Fruit fly (Drosophila melanogaster): ENCODE measurements around the gene CG42717.

The CG42717 gene

dm6 chr3L:16060806-16061600 lies 28.0 kb upstream of the CG42717 start (continued):
- TF ChIP-seq disco-r (GFP tag; optimal IDR thresholded peaks at IDR 0.05) (peak; percentile 8), Awh (GFP tag; IDR thresholded peaks at IDR 0.05) (no peak)

- TF ChIP-seq stwl (tag; optimal IDR thresholded peaks at IDR 0.05), result peak; percentile 1
- no peak for TF ChIP-seq CG12942 (GFP tag; optimal IDR thresholded peaks at IDR 0.05)
- no peak for TF ChIP-seq CG9437 (GFP tag; optimal IDR thresholded peaks at IDR 0.05)
- TF ChIP-seq slbo (GFP tag; IDR thresholded peaks at IDR 0.05), result no peak
- no peak for TF ChIP-seq CG11695 (GFP tag; IDR thresholded peaks at IDR 0.05)
- TF ChIP-seq CG12104 (GFP tag; optimal IDR thresholded peaks at IDR 0.05), result no peak
- TF ChIP-seq CG13424 (tag; optimal IDR thresholded peaks at IDR 0.05), result no peak
- TF ChIP-seq pb (GFP tag; optimal IDR thresholded peaks at IDR 0.05), result no peak
- TF ChIP-seq Ets97D (GFP tag; optimal IDR thresholded peaks at IDR 0.05), result no peak
- peak; percentile 57 for TF ChIP-seq dmrt11E (tag; optimal IDR thresholded peaks at IDR 0.05)
- TF ChIP-seq sim (GFP tag; IDR thresholded peaks at IDR 0.05), result no peak
- no peak for TF ChIP-seq esg (GFP tag; conservative IDR thresholded peaks at IDR 0.05)
- TF ChIP-seq vvl (GFP tag; IDR thresholded peaks at IDR 0.05), result no peak
- no peak for TF ChIP-seq CG9876 (GFP tag; optimal IDR thresholded peaks at IDR 0.05)
- no peak for TF ChIP-seq corto (GFP tag; optimal IDR thresholded peaks at IDR 0.05)
- TF ChIP-seq CG2120 (GFP tag; optimal IDR thresholded peaks at IDR 0.05), result no peak
- no peak for TF ChIP-seq GATAe (GFP tag; conservative IDR thresholded peaks at IDR 0.05)
- no peak for TF ChIP-seq slou (GFP tag; optimal IDR thresholded peaks at IDR 0.05)
- TF ChIP-seq Usf (GFP tag; optimal IDR thresholded peaks at IDR 0.05), result no peak
- peak; percentile 43 for TF ChIP-seq CG18262 (tag; optimal IDR thresholded peaks at IDR 0.05)
- TF ChIP-seq CG3407 (GFP tag; optimal IDR thresholded peaks at IDR 0.05), result peak; percentile 18
- TF ChIP-seq B-H1 (GFP tag; IDR thresholded peaks at IDR 0.05), result no peak
- TF ChIP-seq CG18764 (GFP tag; optimal IDR thresholded peaks at IDR 0.05), result peak; percentile 25
- no peak for TF ChIP-seq ase (GFP tag; IDR thresholded peaks at IDR 0.05)
- TF ChIP-seq CG1233 (GFP tag; optimal IDR thresholded peaks at IDR 0.05), result no peak
- TF ChIP-seq trh (GFP tag; optimal IDR thresholded peaks at IDR 0.05), result no peak
- TF ChIP-seq ranshi (GFP tag; IDR thresholded peaks at IDR 0.05), result no peak
- TF ChIP-seq psq (GFP tag; optimal IDR thresholded peaks at IDR 0.05), result no peak
- TF ChIP-seq CG8281 (tag; optimal IDR thresholded peaks at IDR 0.05), result peak; percentile 3
- TF ChIP-seq E2f1 (GFP tag; IDR thresholded peaks at IDR 0.05), result no peak
- no peak for TF ChIP-seq Nf-YC (tag; optimal IDR thresholded peaks at IDR 0.05)
- no peak for TF ChIP-seq fd3F (GFP tag; optimal IDR thresholded peaks at IDR 0.05)
- TF ChIP-seq schlank (tag; optimal IDR thresholded peaks at IDR 0.05), result no peak
- TF ChIP-seq NK7.1 (GFP tag; optimal IDR thresholded peaks at IDR 0.05), result no peak
- TF ChIP-seq CG7745 (tag; optimal IDR thresholded peaks at IDR 0.05), result peak; percentile 46
- no peak for TF ChIP-seq crp (GFP tag; optimal IDR thresholded peaks at IDR 0.05)
- TF ChIP-seq Dip2 (GFP tag; IDR thresholded peaks at IDR 0.05), result no peak
- no peak for TF ChIP-seq CG14965 (GFP tag; optimal IDR thresholded peaks at IDR 0.05; ENCODE audit: borderline replicate concordance)
- no peak for TF ChIP-seq CTCF (GFP tag; optimal IDR thresholded peaks at IDR 0.05)
- no peak for TF ChIP-seq hkb (optimal IDR thresholded peaks at IDR 0.05)
- TF ChIP-seq hkb (GFP tag; IDR thresholded peaks at IDR 0.05), result no peak
- TF ChIP-seq PHDP (tag; optimal IDR thresholded peaks at IDR 0.05), result peak; percentile 25
- no peak for TF ChIP-seq CG15269 (tag; optimal IDR thresholded peaks at IDR 0.05)
- no peak for TF ChIP-seq unc-4 (GFP tag; IDR thresholded peaks at IDR 0.05; ENCODE audit: partially characterized antibody)
- no peak for TF ChIP-seq ara (GFP tag; IDR thresholded peaks at IDR 0.05)
- no peak for TF ChIP-seq Eip74EF (GFP tag; optimal IDR thresholded peaks at IDR 0.05)
Measured at dm6 chr3L:16056101-16056891, 23.3 kb upstream of the CG42717 start.

All from whole organism, embryonic.